Worm (Caenorhabditis elegans) whole organism, L4/young adult: ENCODE results near the gene ncx-2.

ENCODE experiments used
- dao-5 ChIP-seq: sonication (generic microtip); optimal IDR thresholded peaks from 2 replicates; lab custom pipeline; 2016; ENCODE audit warnings: missing genotype, missing genetic modification characterization, moderate library complexity, missing compliant biosample characterization
- him-1 ChIP-seq: sonication (generic microtip); optimal IDR thresholded peaks from 2 replicates; lab custom pipeline; 2016; ENCODE audit warnings: missing genotype, missing genetic modification reagents, missing genetic modification characterization, missing compliant biosample characterization

DNA sequence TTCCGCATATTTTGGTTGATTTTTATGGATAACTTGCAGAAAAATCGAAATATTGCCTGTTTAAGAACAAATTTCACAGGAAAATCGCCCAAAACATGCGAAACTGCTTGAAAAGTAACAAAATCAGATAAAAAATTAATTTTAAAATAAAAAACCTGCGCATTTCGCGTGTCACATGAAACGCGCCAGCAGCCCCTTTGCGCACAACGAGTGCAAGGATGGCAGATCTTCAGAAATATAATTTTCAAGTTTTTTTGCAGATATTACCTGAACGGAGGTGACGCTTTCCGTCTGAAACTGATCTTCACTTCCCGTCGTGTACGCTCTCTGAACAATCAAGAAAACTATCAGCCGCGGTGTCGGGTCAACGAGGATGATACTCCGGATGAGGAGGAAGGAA is 28.5 kb upstream of the ncx-2 start:
- TF ChIP-seq him-1 (tag; lab: Kevin White, UChicago) = no peak
- TF ChIP-seq dao-5 (tag; lab: Kevin White, UChicago) = no peak
